Worm (Caenorhabditis elegans) whole organism, L4 larva: ENCODE data around the gene rbm-7.

Experiments
- F49E8.2 ChIP-seq: sonication (generic microtip); optimal IDR thresholded peaks from 2 replicates; lab custom pipeline; 2016; ENCODE audit warnings: missing compliant biosample characterization, mild to moderate bottlenecking, missing genetic modification characterization, borderline replicate concordance
- fos-1 ChIP-seq: fragments of 150-350 bp; optimal IDR thresholded peaks from 2 replicates; lab custom pipeline; 2014; ENCODE audit warnings: missing biosample characterization, missing genetic modification characterization
- lin-39 ChIP-seq: fragments of 150-350 bp; optimal IDR thresholded peaks from 2 replicates; lab custom pipeline; 2014; ENCODE audit warnings: missing biosample characterization, missing genetic modification reagents, missing genetic modification characterization
- lsy-2 ChIP-seq, 2 experiments: fragments of 150-350 bp in 1 of 2; sonication (generic microtip) in 1 of 2; optimal IDR thresholded peaks; 2 replicates each; lab custom pipeline; 2014 to 2017; ENCODE audit warnings: missing biosample characterization in 2 of 2, missing genetic modification characterization in 2 of 2
- nhr-237 ChIP-seq: sonication (generic microtip); optimal IDR thresholded peaks from 2 replicates; lab custom pipeline; 2017; ENCODE audit warnings: missing biosample characterization, missing genetic modification characterization
- pqm-1 ChIP-seq: sonication (generic microtip); optimal IDR thresholded peaks from 2 replicates; lab custom pipeline; 2017; ENCODE audit warnings: missing biosample characterization, missing genetic modification characterization
- sdz-12 ChIP-seq: fragments of 200-800 bp; sonication (Bioruptor generic); optimal IDR thresholded peaks from 2 replicates; lab custom pipeline; 2018; ENCODE audit warnings: mild to moderate bottlenecking, missing genetic modification characterization, missing compliant biosample characterization
- unc-62 ChIP-seq, 3 experiments: fragments of 150-350 bp in 1 of 3; sonication (generic microtip); optimal IDR thresholded peaks in 2 of 3; peaks in 1 of 3; 1 replicate in 1 of 3; 2 replicates in 2 of 3; lab custom pipeline; 2014 to 2017; ENCODE audit warnings: missing biosample characterization in 3 of 3, missing genetic modification characterization in 3 of 3, missing genetic modification reagents in 3 of 3, missing genotype in 1 of 3
- zip-2 ChIP-seq: fragments of 150-350 bp; optimal IDR thresholded peaks from 2 replicates; lab custom pipeline; 2014; ENCODE audit warnings: missing biosample characterization, missing genetic modification characterization

DNA sequence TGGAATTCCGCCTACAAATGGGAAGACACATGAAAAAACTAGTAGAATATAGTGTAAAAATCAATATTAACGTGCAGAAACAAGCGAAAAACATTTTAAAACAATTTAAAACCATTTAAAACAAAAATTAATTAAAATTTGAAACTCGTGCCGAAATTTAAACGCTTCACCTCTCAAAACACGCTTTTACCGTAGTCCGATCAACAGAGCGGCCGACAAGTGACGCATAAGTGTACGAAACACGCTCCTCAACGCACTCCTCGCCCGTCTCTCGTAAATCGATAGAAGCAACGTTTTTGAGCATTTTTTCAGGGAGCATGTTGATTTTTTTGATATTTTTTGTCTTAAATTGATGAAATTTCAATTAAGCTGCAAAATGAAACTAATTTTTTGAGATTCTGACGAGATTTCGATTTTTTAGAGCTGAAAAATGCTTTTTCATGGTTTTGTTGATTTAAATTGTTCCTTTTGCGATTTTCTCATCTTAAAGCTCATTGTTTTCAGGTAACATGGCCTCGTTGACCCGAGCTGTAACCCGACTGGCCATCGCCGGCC lies 26.6 kb downstream of the rbm-7 start, which contains the start of gene cox-5A:
- TF ChIP-seq pqm-1 (tag; lab: Kevin White, UChicago) (peak; percentile 50), fos-1 (tag; lab: Kevin White, UChicago) (peak; percentile 97), unc-62 (GFP tag; optimal IDR thresholded peaks at IDR 0.05 in 1 of 2; lab: Kevin White, UChicago) (peak in 1 of 2 experiments; percentile 100), unc-62 (tag; optimal IDR thresholded peaks at IDR 0.05; lab: Kevin White, UChicago) (no peak), F49E8.2 (tag; lab: Kevin White, UChicago) (peak; percentile 92), lsy-2 (tag; optimal IDR thresholded peaks at IDR 0.05; lab: Kevin White, UChicago) (peak; percentile 100), zip-2 (tag; lab: Kevin White, UChicago) (peak; percentile 92), lin-39 (peak; percentile 2), sdz-12 (peak; percentile 81), nhr-237 (tag; lab: Kevin White, UChicago) (peak; percentile 66)
